Worm (Caenorhabditis elegans) whole organism, young adult: ENCODE data around the gene K09C6.7.

Experiments
- C17E4.6 ChIP-seq: fragments of 200-800 bp; sonication (Bioruptor generic); IDR thresholded peaks from 2 replicates; pipeline ENCODE4 v1.3.6; 2022; ENCODE audit warnings: missing genetic modification reagents, missing genetic modification characterization, missing compliant biosample characterization
- T07F8.4 ChIP-seq: sonication (generic microtip); optimal IDR thresholded peaks from 2 replicates; lab custom pipeline; 2016; ENCODE audit warnings: mild to moderate bottlenecking, missing genetic modification characterization, moderate library complexity, missing compliant biosample characterization
- Y53F4B.3 ChIP-seq: fragments of 200-800 bp; sonication (Bioruptor generic); IDR thresholded peaks from 2 replicates; pipeline ENCODE4 v1.3.6; 2022; ENCODE audit warnings: missing genetic modification reagents, missing genetic modification characterization, missing compliant biosample characterization
- Y79H2A.3 ChIP-seq: fragments of 200-800 bp; sonication (Bioruptor generic); conservative IDR thresholded peaks from 2 replicates; pipeline ENCODE4 v1.3.6; 2022; ENCODE audit warnings: missing genetic modification reagents, missing genetic modification characterization, missing compliant biosample characterization
- ccch-3 ChIP-seq: fragments of 200-800 bp; sonication (Bioruptor generic); optimal IDR thresholded peaks from 2 replicates; lab custom pipeline; 2018; ENCODE audit warnings: mild to moderate bottlenecking, missing genetic modification characterization, missing compliant biosample characterization
- ceh-27 ChIP-seq: fragments of 200-800 bp; sonication (Bioruptor generic); optimal IDR thresholded peaks from 2 replicates; lab custom pipeline; 2018; ENCODE audit warnings: mild to moderate bottlenecking, missing genetic modification characterization, moderate library complexity, missing compliant biosample characterization
- die-1 ChIP-seq: sonication (generic microtip); optimal IDR thresholded peaks from 2 replicates; lab custom pipeline; 2016; ENCODE audit warnings: missing genotype, mild to moderate bottlenecking, missing genetic modification characterization, missing compliant biosample characterization
- dpff-1 ChIP-seq: sonication (generic microtip); optimal IDR thresholded peaks from 2 replicates; lab custom pipeline; 2017; ENCODE audit warnings: mild to moderate bottlenecking, missing genetic modification characterization, missing compliant biosample characterization
- dpl-1 ChIP-seq: fragments of 150-350 bp; optimal IDR thresholded peaks from 2 replicates; lab custom pipeline; 2014; ENCODE audit warnings: missing biosample characterization, missing genetic modification reagents, missing genetic modification characterization
- ets-4 ChIP-seq: fragments of 200-800 bp; sonication (Bioruptor generic); optimal IDR thresholded peaks from 2 replicates; lab custom pipeline; 2018; ENCODE audit warnings: mild to moderate bottlenecking, missing genetic modification characterization, missing compliant biosample characterization
- hlh-26 ChIP-seq: fragments of 200-800 bp; sonication (Bioruptor generic); conservative IDR thresholded peaks from 2 replicates; pipeline ENCODE4 v1.3.6; 2022; ENCODE audit warnings: missing genetic modification reagents, missing genetic modification characterization, missing compliant biosample characterization
- hmg-1.2 ChIP-seq: fragments of 200-800 bp; sonication (Bioruptor generic); IDR thresholded peaks from 2 replicates; pipeline ENCODE4 v1.3.6; 2022; ENCODE audit warnings: missing genetic modification reagents, missing genetic modification characterization, missing compliant biosample characterization
- hrde-1 ChIP-seq: sonication (generic microtip); optimal IDR thresholded peaks from 2 replicates; lab custom pipeline; 2016; ENCODE audit warnings: missing genetic modification characterization, mild to moderate bottlenecking, missing compliant biosample characterization, moderate library complexity, missing genotype, missing genetic modification reagents, borderline replicate concordance
- let-607 ChIP-seq, 2 experiments: fragments of 200-800 bp in 1 of 2; sonication (Bioruptor generic) in 1 of 2; sonication (generic microtip) in 1 of 2; optimal IDR thresholded peaks; 2 replicates each; lab custom pipeline; 2016 to 2018; ENCODE audit warnings: mild to moderate bottlenecking in 2 of 2, missing compliant biosample characterization in 2 of 2, missing genetic modification characterization in 2 of 2, moderate library complexity in 2 of 2, missing genotype in 1 of 2
- lin-35 ChIP-seq, 3 experiments: fragments of 150-350 bp in 2 of 3; sonication (generic microtip) in 1 of 3; optimal IDR thresholded peaks; 2 replicates each; lab custom pipeline; 2014 to 2018; ENCODE audit warnings: missing biosample characterization in 3 of 3, missing genetic modification characterization in 3 of 3, missing genetic modification reagents in 3 of 3
- lin-40 ChIP-seq: sonication (generic microtip); optimal IDR thresholded peaks from 2 replicates; lab custom pipeline; 2016; ENCODE audit warnings: missing genetic modification characterization, mild to moderate bottlenecking, missing compliant biosample characterization, missing genotype, missing genetic modification reagents
- mel-28 ChIP-seq: sonication (generic microtip); optimal IDR thresholded peaks from 2 replicates; lab custom pipeline; 2016; ENCODE audit warnings: borderline replicate concordance, mild to moderate bottlenecking, missing genetic modification characterization, missing compliant biosample characterization
- pha-4 ChIP-seq: fragments of 150-350 bp; sonication (generic microtip); optimal IDR thresholded peaks from 2 replicates; lab custom pipeline; 2014; ENCODE audit warnings: missing biosample characterization, missing genetic modification reagents, missing genetic modification characterization
- rcor-1 ChIP-seq: fragments of 200-800 bp; sonication (Bioruptor generic); IDR thresholded peaks from 2 replicates; pipeline ENCODE4 v1.3.6; 2022; ENCODE audit warnings: missing genetic modification reagents, missing genetic modification characterization, missing compliant biosample characterization
- somi-1 ChIP-seq: fragments of 200-800 bp; sonication (Bioruptor generic); optimal IDR thresholded peaks from 2 replicates; lab custom pipeline; 2018; ENCODE audit warnings: mild to moderate bottlenecking, missing genetic modification characterization, missing compliant biosample characterization
- sptf-2 ChIP-seq: fragments of 200-800 bp; sonication (Bioruptor generic); optimal IDR thresholded peaks from 2 replicates; lab custom pipeline; 2018; ENCODE audit warnings: mild to moderate bottlenecking, missing genetic modification characterization, missing compliant biosample characterization
- unc-130 ChIP-seq: sonication (generic microtip); optimal IDR thresholded peaks from 2 replicates; lab custom pipeline; 2016; ENCODE audit warnings: missing genetic modification reagents, missing genetic modification characterization, missing compliant biosample characterization
- unc-62 ChIP-seq: fragments of 150-350 bp; optimal IDR thresholded peaks from 2 replicates; lab custom pipeline; 2014; ENCODE audit warnings: missing biosample characterization, missing genetic modification reagents, missing genetic modification characterization
- zfh-2 ChIP-seq: fragments of 200-800 bp; sonication (Bioruptor generic); conservative IDR thresholded peaks from 2 replicates; pipeline ENCODE4 v1.3.6; 2022; ENCODE audit warnings: missing genetic modification reagents, missing genetic modification characterization, missing compliant biosample characterization
- ztf-25 ChIP-seq: fragments of 200-800 bp; sonication (Bioruptor generic); IDR thresholded peaks from 2 replicates; pipeline ENCODE4 v1.3.6; 2022; ENCODE audit warnings: missing genetic modification reagents, missing genetic modification characterization, missing compliant biosample characterization
- ztf-28 ChIP-seq: fragments of 200-800 bp; sonication (Bioruptor generic); IDR thresholded peaks from 2 replicates; pipeline ENCODE4 v1.3.6; 2022; ENCODE audit warnings: missing genetic modification reagents, missing genetic modification characterization, missing compliant biosample characterization

Gene K09C6.7

DNA sequence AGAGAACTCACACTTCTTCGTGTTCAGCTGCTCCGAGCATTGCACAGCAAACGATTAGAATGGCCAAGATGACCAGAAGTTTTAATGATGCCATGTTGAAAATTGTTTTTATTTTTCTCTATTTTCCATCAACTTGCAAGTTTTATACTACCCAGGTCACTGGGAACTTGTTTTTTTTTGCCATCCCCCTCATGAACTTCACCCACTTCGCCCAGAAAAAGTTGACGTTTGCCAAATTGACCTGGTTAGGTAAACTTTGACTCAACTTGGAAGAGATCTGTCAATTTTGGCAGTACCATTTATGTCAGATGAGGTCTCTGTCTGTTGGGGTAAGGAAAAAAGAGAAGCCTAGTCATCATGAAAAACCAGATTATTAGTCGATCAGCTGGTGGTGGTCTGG is 25.8 kb downstream of the K09C6.7 start, which contains the start of gene R13D11.10:
TSS of gene R13D11.10 (minus strand) at position 101 of the 400 bp plus-strand sequence.
- TF ChIP-seq pha-4 (tag; lab: Kevin White, UChicago) (no peak), ztf-25 (GFP tag; lab: Robert Waterston, UW) (no peak)

DNA sequence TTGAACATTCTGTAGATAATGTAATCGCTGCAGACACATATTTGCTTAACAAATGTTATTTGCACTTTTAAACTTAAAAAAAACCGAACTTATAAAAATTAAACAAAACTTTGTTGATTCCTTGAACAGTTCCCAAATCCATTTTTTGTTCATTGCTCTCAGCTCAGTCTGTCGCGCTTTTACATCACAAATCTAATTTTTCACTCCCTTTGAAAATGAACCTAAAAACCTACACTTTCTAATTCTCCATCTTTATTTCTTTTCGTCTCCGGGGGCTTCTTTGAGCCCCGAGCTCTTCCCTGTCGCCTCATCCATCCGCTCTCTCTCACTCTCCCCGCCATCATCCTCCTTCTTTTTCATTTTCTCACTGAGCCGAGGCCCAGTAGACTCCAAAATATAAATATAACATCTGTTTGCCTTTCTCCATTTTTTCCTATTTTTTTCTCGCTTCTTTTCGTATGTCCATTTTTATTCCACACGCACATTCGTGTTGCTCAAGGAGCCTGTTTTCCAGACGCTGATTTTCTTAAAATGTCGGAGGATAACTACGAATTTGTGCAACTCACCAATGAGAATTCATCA is 28.5 kb downstream of the K09C6.7 start, which contains the start of gene R13D11.4:
TSS of gene R13D11.4 (plus strand) at position 532 of the 582 bp plus-strand sequence.
- no peak for TF ChIP-seq let-607 (tag; optimal IDR thresholded peaks at IDR 0.05; lab: Kevin White, UChicago)
- no peak for TF ChIP-seq C17E4.6 (GFP tag; lab: Robert Waterston, UW)
- TF ChIP-seq rcor-1, result no peak
- TF ChIP-seq hrde-1 (tag; lab: Kevin White, UChicago), result no peak
- no peak for TF ChIP-seq hlh-26 (GFP tag; lab: Robert Waterston, UW)
- no peak for TF ChIP-seq unc-62 (GFP tag; lab: Kevin White, UChicago)
- no peak for TF ChIP-seq ztf-28 (GFP tag; lab: Robert Waterston, UW)
- no peak for TF ChIP-seq Y79H2A.3 (GFP tag; lab: Robert Waterston, UW)
- no peak for TF ChIP-seq ets-4 (GFP tag; lab: Kevin White, UChicago)
- TF ChIP-seq sptf-2 (GFP tag; lab: Kevin White, UChicago), result no peak
- no peak for TF ChIP-seq unc-130
- TF ChIP-seq lin-40 (tag; lab: Kevin White, UChicago), result no peak
- no peak for TF ChIP-seq T07F8.4 (tag; lab: Kevin White, UChicago)
- no peak for TF ChIP-seq lin-35 (GFP tag; optimal IDR thresholded peaks at IDR 0.05; lab: Kevin White, UChicago)
- no peak for TF ChIP-seq ceh-27 (GFP tag; lab: Kevin White, UChicago)
- no peak for TF ChIP-seq mel-28
- TF ChIP-seq, all 124 proteins: peak for 0

DNA sequence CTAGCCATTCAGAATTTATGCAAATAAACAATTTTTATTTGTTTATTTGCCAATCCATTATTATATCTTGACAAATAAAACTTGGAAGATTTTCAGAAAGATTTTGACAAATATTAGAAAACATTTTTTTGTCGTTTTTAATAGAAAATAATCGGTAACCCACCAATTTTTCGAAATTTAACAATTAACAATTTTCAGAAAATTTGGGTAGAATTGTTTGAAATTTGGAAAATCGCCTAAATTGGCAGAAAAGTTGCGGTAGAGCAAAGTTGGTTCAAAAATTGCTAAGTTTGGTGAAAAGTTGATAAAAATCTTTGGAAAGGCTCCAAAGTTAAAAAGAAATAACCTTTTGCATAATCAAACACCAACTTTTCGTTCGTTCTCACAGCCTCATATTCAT is 30.6 kb downstream of the K09C6.7 start:
- no peak for TF ChIP-seq somi-1
- TF ChIP-seq hmg-1.2 (GFP tag; lab: Robert Waterston, UW), result no peak

DNA sequence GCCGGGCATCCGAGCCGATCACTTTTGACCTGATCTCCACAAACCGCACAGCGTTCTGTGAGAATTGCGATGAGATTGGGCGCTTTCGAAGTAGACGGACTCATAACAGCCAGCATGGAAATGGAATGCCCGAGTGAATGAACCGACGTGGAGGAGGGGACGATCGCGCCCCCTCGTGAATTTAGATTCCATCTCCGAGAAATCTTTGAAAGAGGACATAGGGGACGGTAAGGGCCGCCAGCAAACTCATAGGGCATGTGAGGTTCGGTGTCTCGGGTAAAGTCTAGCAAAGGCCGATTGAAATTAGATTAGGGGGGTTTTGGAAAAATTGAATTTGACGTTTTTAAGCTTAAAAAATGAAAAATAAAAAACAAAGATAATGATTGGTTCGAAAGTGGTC is 34.4 kb downstream of the K09C6.7 start, which contains the start of gene nhr-270:
TSS of gene nhr-270 (minus strand) at position 257 of the 400 bp plus-strand sequence.
- TF ChIP-seq zfh-2 (GFP tag; lab: Robert Waterston, UW) (peak; percentile 38; the same call in 1 of the 2 replicates), hrde-1 (tag; lab: Kevin White, UChicago) (no peak)

DNA sequence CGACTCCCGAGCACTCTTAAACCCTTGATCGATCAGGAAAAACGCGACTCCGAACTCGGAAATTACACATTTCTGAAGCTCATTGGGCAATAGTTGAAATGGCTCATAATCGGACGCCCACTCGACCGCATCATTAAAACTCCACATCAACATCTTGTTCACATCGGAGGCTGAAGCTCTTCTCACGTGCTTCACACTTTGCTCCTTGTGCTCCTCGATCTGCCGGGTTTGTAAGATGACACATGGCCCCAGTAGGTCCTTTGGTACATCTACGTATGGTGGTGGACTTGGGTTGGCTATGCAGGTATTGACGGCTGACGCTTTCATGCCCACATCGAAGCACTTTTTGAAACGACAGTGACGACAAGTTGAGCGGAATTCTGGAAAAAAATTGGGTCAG is 35.4 kb downstream of the K09C6.7 start:
- TF ChIP-seq hlh-26 (GFP tag; lab: Robert Waterston, UW) (no peak), dpff-1 (tag; lab: Kevin White, UChicago) (no peak), dpl-1 (GFP tag; lab: Kevin White, UChicago) (no peak), somi-1 (no peak), die-1 (tag; lab: Kevin White, UChicago) (no peak), Y53F4B.3 (GFP tag; lab: Robert Waterston, UW) (no peak)

DNA sequence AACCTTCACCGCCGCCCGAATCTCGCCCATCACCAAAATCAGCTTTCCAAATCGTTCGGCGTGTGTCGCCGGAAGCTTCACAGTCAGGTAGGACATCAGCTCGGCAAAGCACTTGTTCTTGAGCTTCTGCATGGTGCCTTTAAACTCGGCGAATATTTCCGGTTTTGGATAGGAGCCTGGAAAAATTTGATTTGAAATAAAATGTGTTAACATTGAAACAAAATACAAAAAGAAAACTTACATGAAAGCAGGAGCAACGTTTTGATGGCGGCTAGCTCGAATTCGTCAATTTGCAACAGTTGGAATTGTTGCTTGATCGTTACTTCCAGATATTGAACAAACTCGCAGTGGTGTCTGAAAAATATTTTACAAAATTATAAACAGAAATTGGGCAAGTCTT is 36.2 kb downstream of the K09C6.7 start:
- TF ChIP-seq ccch-3 (no peak), pha-4 (tag; lab: Kevin White, UChicago) (no peak)
